Worm (Caenorhabditis elegans) whole organism, late embryonic: ENCODE results near the gene R05D8.9.

Experiments used
- C08G9.2 ChIP-seq: sonication (generic microtip); optimal IDR thresholded peaks from 2 replicates; lab custom pipeline; 2016; ENCODE audit warnings: mild to moderate bottlenecking, missing genetic modification characterization, moderate library complexity, missing compliant biosample characterization
- ceh-9 ChIP-seq: sonication (generic microtip); optimal IDR thresholded peaks from 2 replicates; lab custom pipeline; 2016; ENCODE audit warnings: mild to moderate bottlenecking, missing genetic modification characterization, inconsistent platforms, missing compliant biosample characterization
- elt-2 ChIP-seq: sonication (generic microtip); optimal IDR thresholded peaks from 2 replicates; lab custom pipeline; 2016; ENCODE audit warnings: missing genetic modification reagents, missing genetic modification characterization, missing compliant biosample characterization
- eyg-1 ChIP-seq: sonication (generic microtip); optimal IDR thresholded peaks from 2 replicates; lab custom pipeline; 2016; ENCODE audit warnings: missing genotype, missing genetic modification characterization, missing compliant biosample characterization
- fkh-10 ChIP-seq: fragments of 150-350 bp; optimal IDR thresholded peaks from 2 replicates; lab custom pipeline; 2014; ENCODE audit warnings: missing biosample characterization, missing genetic modification reagents, missing genetic modification characterization
- hlh-13 ChIP-seq: fragments of 200-800 bp; sonication (Bioruptor generic); optimal IDR thresholded peaks from 2 replicates; lab custom pipeline; 2018; ENCODE audit warnings: mild to moderate bottlenecking, missing genetic modification characterization, missing compliant biosample characterization
- nhr-232 ChIP-seq: sonication (generic microtip); optimal IDR thresholded peaks from 2 replicates; lab custom pipeline; 2016; ENCODE audit warnings: missing genetic modification characterization, missing compliant biosample characterization
- tbx-2 ChIP-seq: sonication (generic microtip); optimal IDR thresholded peaks from 2 replicates; lab custom pipeline; 2016; ENCODE audit warnings: missing genetic modification characterization, missing compliant biosample characterization

ce11 chrV:2727101-2727500, 40.3 kb downstream of the R05D8.9 start, which contains the start of gene str-13:
- TF ChIP-seq fkh-10 (GFP tag; lab: Kevin White, UChicago) (no peak), hlh-13 (GFP tag; lab: Kevin White, UChicago) (no peak), tbx-2 (tag; lab: Kevin White, UChicago) (no peak), elt-2 (no peak), nhr-232 (no peak), eyg-1 (tag; lab: Kevin White, UChicago) (no peak), ceh-9 (tag; lab: Kevin White, UChicago) (no peak), C08G9.2 (tag; lab: Kevin White, UChicago) (no peak)
